Worm (Caenorhabditis elegans) whole organism, L4/young adult: ENCODE results near the gene nprt-1.
"Not testable (repeated sequence)": the region's sequence is repeated elsewhere in the genome, so short reads cannot be mapped to it uniquely, and the experiment has no call there.

Source experiments
- W03F9.2 ChIP-seq: fragments of 150-350 bp; optimal IDR thresholded peaks from 2 replicates; lab custom pipeline; 2014; ENCODE audit warnings: missing biosample characterization, missing genetic modification characterization
- dao-5 ChIP-seq: sonication (generic microtip); optimal IDR thresholded peaks from 2 replicates; lab custom pipeline; 2016; ENCODE audit warnings: missing genotype, missing genetic modification characterization, moderate library complexity, missing compliant biosample characterization
- him-1 ChIP-seq: sonication (generic microtip); optimal IDR thresholded peaks from 2 replicates; lab custom pipeline; 2016; ENCODE audit warnings: missing genotype, missing genetic modification reagents, missing genetic modification characterization, missing compliant biosample characterization

ce11 chrIV:2917729-2918128 lies 27.5 kb upstream of the nprt-1 start, which contains the start of gene Y54G2A.50:
- not testable (repeated sequence) for TF ChIP-seq him-1 (tag; lab: Kevin White, UChicago); W03F9.2; dao-5 (tag; lab: Kevin White, UChicago)
